Worm (Caenorhabditis elegans) whole organism, dauer: ENCODE results near the gene cutl-19.

Experiments
- unc-62 ChIP-seq: sonication (generic microtip); optimal IDR thresholded peaks from 2 replicates; lab custom pipeline; 2017; ENCODE audit warnings: missing biosample characterization, missing genetic modification reagents, missing genetic modification characterization

Gene cutl-19

ce11 chrIII:5227831-5228467 lies 10.5 kb upstream of the cutl-19 start, which contains the start of the genes C34E10.12, C34E10.10 and atp-2:
Gene C34E10.12 (minus strand): TSS chrIII:5227881.
Gene C34E10.10 (minus strand): TSS chrIII:5227884.
Gene atp-2 (plus strand): TSS chrIII:5228417.
- no peak for TF ChIP-seq unc-62 (GFP tag; lab: Kevin White, UChicago)

ce11 chrIII:5225321-5225720 lies 7.9 kb upstream of the cutl-19 start, which contains the start of gene nex-1:
Gene nex-1 (plus strand): TSS chrIII:5225621.
- no peak for TF ChIP-seq unc-62 (GFP tag; lab: Kevin White, UChicago)

- no peak for TF ChIP-seq unc-62 (GFP tag; lab: Kevin White, UChicago)
Measured at ce11 chrIII:5224908-5225307, 7.5 kb upstream of the cutl-19 start.

ce11 chrIII:5222777-5223176 lies 5.4 kb upstream of the cutl-19 start:
- no peak for TF ChIP-seq unc-62 (GFP tag; lab: Kevin White, UChicago)

ce11 chrIII:5221820-5222219 lies 4.4 kb upstream of the cutl-19 start:
- no peak for TF ChIP-seq unc-62 (GFP tag; lab: Kevin White, UChicago)

ce11 chrIII:5218687-5219086 lies 1.3 kb upstream of the cutl-19 start, which contains the start of gene ZC155.2:
Gene ZC155.2 (plus strand): TSS chrIII:5218987.
- no peak for TF ChIP-seq unc-62 (GFP tag; lab: Kevin White, UChicago)

ce11 chrIII:5215375-5215774 lies 2.0 kb downstream of the cutl-19 start, which contains the start of gene ZC155.4:
Gene ZC155.4 (minus strand): TSS chrIII:5215475.
- no peak for TF ChIP-seq unc-62 (GFP tag; lab: Kevin White, UChicago)

- TF ChIP-seq unc-62 (GFP tag; lab: Kevin White, UChicago), result no peak
Measured at ce11 chrIII:5214162-5214561, 3.2 kb downstream of the cutl-19 start.

ce11 chrIII:5210269-5210668 lies 7.1 kb downstream of the cutl-19 start:
- no peak for TF ChIP-seq unc-62 (GFP tag; lab: Kevin White, UChicago)

ce11 chrIII:5208992-5209391 lies 8.4 kb downstream of the cutl-19 start, which contains the start of gene syx-16:
Gene syx-16 (minus strand): TSS chrIII:5209109.
- no peak for TF ChIP-seq unc-62 (GFP tag; lab: Kevin White, UChicago)

ce11 chrIII:5206861-5207414 lies 10.5 kb downstream of the cutl-19 start, which contains the start of gene morc-1:
Gene morc-1 (minus strand): TSS chrIII:5206911.
- no peak for TF ChIP-seq unc-62 (GFP tag; lab: Kevin White, UChicago)

- TF ChIP-seq unc-62 (GFP tag; lab: Kevin White, UChicago), result no peak
Measured at ce11 chrIII:5203310-5203709, 14.1 kb downstream of the cutl-19 start.

ce11 chrIII:5202641-5203040 lies 14.8 kb downstream of the cutl-19 start:
- no peak for TF ChIP-seq unc-62 (GFP tag; lab: Kevin White, UChicago)

- no peak for TF ChIP-seq unc-62 (GFP tag; lab: Kevin White, UChicago)
Measured at ce11 chrIII:5201267-5201666, 16.1 kb downstream of the cutl-19 start.

- no peak for TF ChIP-seq unc-62 (GFP tag; lab: Kevin White, UChicago)
Measured at ce11 chrIII:5200349-5200748, 17.1 kb downstream of the cutl-19 start.

ce11 chrIII:5199577-5199976 lies 17.8 kb downstream of the cutl-19 start, which contains the start of gene emb-8:
Gene emb-8 (minus strand): TSS chrIII:5199677.
- no peak for TF ChIP-seq unc-62 (GFP tag; lab: Kevin White, UChicago)
